Worm (Caenorhabditis elegans) whole organism, L2 larva: ENCODE results near the gene efhd-1.

Source experiments
- C34F6.9 ChIP-seq: fragments of 150-350 bp; optimal IDR thresholded peaks from 2 replicates; lab custom pipeline; 2014; ENCODE audit warnings: missing biosample characterization, missing genetic modification characterization
- R02D3.7 ChIP-seq: fragments of 150-350 bp; optimal IDR thresholded peaks from 2 replicates; lab custom pipeline; 2014; ENCODE audit warnings: missing biosample characterization, missing genetic modification characterization
- Y55F3AM.14 ChIP-seq: fragments of 200-800 bp; sonication (Bioruptor generic); optimal IDR thresholded peaks from 2 replicates; lab custom pipeline; 2018; ENCODE audit warnings: mild to moderate bottlenecking, missing genetic modification characterization, missing compliant biosample characterization
- ZK546.5 ChIP-seq: sonication (generic microtip); optimal IDR thresholded peaks from 2 replicates; lab custom pipeline; 2017; ENCODE audit warnings: missing biosample characterization, missing genetic modification characterization
- aly-2 ChIP-seq: fragments of 150-350 bp; optimal IDR thresholded peaks from 2 replicates; lab custom pipeline; 2014; ENCODE audit warnings: missing biosample characterization, missing genetic modification characterization
- ama-1 ChIP-seq: fragments of 150-350 bp; optimal IDR thresholded peaks from 2 replicates; lab custom pipeline; 2018; ENCODE audit warnings: inconsistent platforms
- blmp-1 ChIP-seq: sonication (generic microtip); optimal IDR thresholded peaks from 2 replicates; lab custom pipeline; 2017; ENCODE audit warnings: missing genetic modification characterization, mild to moderate bottlenecking, missing compliant biosample characterization, antibody characterized with exemption, moderate library complexity; ENCODE audit not compliant: insufficient read depth
- ceh-16 ChIP-seq: fragments of 150-350 bp; optimal IDR thresholded peaks from 2 replicates; lab custom pipeline; 2014; ENCODE audit warnings: missing biosample characterization, missing genetic modification characterization
- ceh-82 ChIP-seq: fragments of 150-350 bp; optimal IDR thresholded peaks from 2 replicates; lab custom pipeline; 2014; ENCODE audit warnings: missing biosample characterization, missing genetic modification characterization
- crh-2 ChIP-seq: sonication (generic microtip); optimal IDR thresholded peaks from 2 replicates; lab custom pipeline; 2017; ENCODE audit warnings: missing biosample characterization, missing genetic modification characterization
- egl-27 ChIP-seq: sonication (generic microtip); optimal IDR thresholded peaks from 3 replicates; lab custom pipeline; 2017; ENCODE audit warnings: missing biosample characterization, missing genetic modification reagents, missing genetic modification characterization
- elt-3 ChIP-seq: sonication (generic microtip); optimal IDR thresholded peaks from 2 replicates; lab custom pipeline; 2017; ENCODE audit warnings: missing biosample characterization, missing genetic modification characterization
- fos-1 ChIP-seq: fragments of 150-350 bp; optimal IDR thresholded peaks from 2 replicates; lab custom pipeline; 2014; ENCODE audit warnings: missing biosample characterization, missing genetic modification characterization
- gmeb-1 ChIP-seq: fragments of 150-350 bp; optimal IDR thresholded peaks from 2 replicates; lab custom pipeline; 2014; ENCODE audit warnings: missing biosample characterization, missing genetic modification characterization
- lin-11 ChIP-seq: fragments of 150-350 bp; sonication (generic microtip); optimal IDR thresholded peaks from 2 replicates; lab custom pipeline; 2014; ENCODE audit warnings: missing biosample characterization, missing genetic modification characterization, inconsistent platforms, mixed read lengths
- lin-13 ChIP-seq: fragments of 150-350 bp; optimal IDR thresholded peaks from 2 replicates; lab custom pipeline; 2014; ENCODE audit warnings: missing biosample characterization, missing genetic modification reagents, missing genetic modification characterization
- lsy-2 ChIP-seq, 2 experiments: fragments of 150-350 bp in 1 of 2; sonication (generic microtip) in 1 of 2; optimal IDR thresholded peaks; 2 replicates each; lab custom pipeline; 2014 to 2017; ENCODE audit warnings: missing biosample characterization in 2 of 2, missing genetic modification characterization in 2 of 2
- mab-5 ChIP-seq: fragments of 150-350 bp; optimal IDR thresholded peaks from 2 replicates; lab custom pipeline; 2014; ENCODE audit warnings: missing biosample characterization, missing genetic modification characterization
- mbf-1 ChIP-seq: sonication (generic microtip); optimal IDR thresholded peaks from 2 replicates; lab custom pipeline; 2017; ENCODE audit warnings: missing biosample characterization, missing genetic modification characterization
- nhr-11 ChIP-seq: fragments of 150-350 bp; optimal IDR thresholded peaks from 2 replicates; lab custom pipeline; 2014; ENCODE audit warnings: missing biosample characterization, missing genetic modification characterization
- nhr-21 ChIP-seq: fragments of 150-350 bp; optimal IDR thresholded peaks from 2 replicates; lab custom pipeline; 2014; ENCODE audit warnings: missing biosample characterization, missing genetic modification characterization
- nhr-23 ChIP-seq: fragments of 150-350 bp; optimal IDR thresholded peaks from 2 replicates; lab custom pipeline; 2014; ENCODE audit warnings: missing biosample characterization, missing genetic modification reagents, missing genetic modification characterization
- nhr-237 ChIP-seq: fragments of 150-350 bp; optimal IDR thresholded peaks from 2 replicates; lab custom pipeline; 2014; ENCODE audit warnings: missing biosample characterization, missing genetic modification characterization
- nhr-6 ChIP-seq: fragments of 150-350 bp; optimal IDR thresholded peaks from 2 replicates; lab custom pipeline; 2014; ENCODE audit warnings: missing biosample characterization, missing genetic modification characterization
- nhr-77 ChIP-seq: fragments of 150-350 bp; optimal IDR thresholded peaks from 2 replicates; lab custom pipeline; 2014; ENCODE audit warnings: missing biosample characterization, missing genetic modification characterization
- sem-4 ChIP-seq: fragments of 150-350 bp; optimal IDR thresholded peaks from 2 replicates; lab custom pipeline; 2014; ENCODE audit warnings: missing biosample characterization, missing genetic modification reagents, missing genetic modification characterization
- skn-1 ChIP-seq: sonication (generic microtip); optimal IDR thresholded peaks from 2 replicates; lab custom pipeline; 2017; ENCODE audit warnings: missing biosample characterization, missing genetic modification characterization
- sma-3 ChIP-seq: sonication (generic microtip); optimal IDR thresholded peaks from 2 replicates; lab custom pipeline; 2016; ENCODE audit warnings: missing genetic modification reagents, missing genetic modification characterization, missing compliant biosample characterization
- snpc-4 ChIP-seq: fragments of 150-350 bp; optimal IDR thresholded peaks from 2 replicates; lab custom pipeline; 2014; ENCODE audit warnings: missing biosample characterization, missing genetic modification characterization
- unc-55 ChIP-seq: fragments of 150-350 bp; sonication (generic microtip); optimal IDR thresholded peaks from 3 replicates; lab custom pipeline; 2014; ENCODE audit warnings: missing biosample characterization, missing genetic modification reagents, missing genetic modification characterization
- unc-62 ChIP-seq: fragments of 150-350 bp; optimal IDR thresholded peaks from 2 replicates; lab custom pipeline; 2014; ENCODE audit warnings: missing biosample characterization, missing genetic modification reagents, missing genetic modification characterization
- zag-1 ChIP-seq: fragments of 150-350 bp; optimal IDR thresholded peaks from 2 replicates; lab custom pipeline; 2014; ENCODE audit warnings: missing biosample characterization, missing genetic modification characterization
- ztf-11 ChIP-seq: sonication (generic microtip); optimal IDR thresholded peaks from 2 replicates; lab custom pipeline; 2017; ENCODE audit warnings: missing biosample characterization, missing genetic modification characterization
- ztf-4 ChIP-seq: fragments of 150-350 bp; optimal IDR thresholded peaks from 2 replicates; lab custom pipeline; 2014; ENCODE audit warnings: missing biosample characterization, missing genetic modification characterization

efhd-1 gene

DNA sequence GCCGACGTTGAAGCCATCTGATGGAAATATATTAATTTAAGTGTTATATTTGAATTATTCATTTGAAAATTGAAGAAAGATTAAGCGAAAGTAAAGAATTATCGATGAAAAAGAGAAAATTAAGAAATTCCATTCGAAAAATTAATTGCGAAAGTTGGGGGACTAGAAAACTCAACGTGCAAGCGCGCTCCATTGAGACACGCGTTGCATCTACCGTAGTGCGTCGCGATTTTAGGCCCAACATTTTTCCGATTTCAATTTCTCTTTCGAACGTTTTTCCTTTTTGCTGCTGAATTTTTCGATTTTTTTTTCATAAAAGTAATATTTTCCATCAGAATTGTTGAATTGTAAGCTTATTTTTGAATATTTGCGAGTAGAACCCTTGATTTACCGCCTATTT lies 24.3 kb upstream of the efhd-1 start, which contains the start of gene Y48B6A.1 (continued):
- TF ChIP-seq sem-4, result peak; percentile 79
- peak; percentile 82 for TF ChIP-seq mab-5 (tag; lab: Kevin White, UChicago)
- TF ChIP-seq nhr-23 (tag; lab: Kevin White, UChicago), result no peak

DNA sequence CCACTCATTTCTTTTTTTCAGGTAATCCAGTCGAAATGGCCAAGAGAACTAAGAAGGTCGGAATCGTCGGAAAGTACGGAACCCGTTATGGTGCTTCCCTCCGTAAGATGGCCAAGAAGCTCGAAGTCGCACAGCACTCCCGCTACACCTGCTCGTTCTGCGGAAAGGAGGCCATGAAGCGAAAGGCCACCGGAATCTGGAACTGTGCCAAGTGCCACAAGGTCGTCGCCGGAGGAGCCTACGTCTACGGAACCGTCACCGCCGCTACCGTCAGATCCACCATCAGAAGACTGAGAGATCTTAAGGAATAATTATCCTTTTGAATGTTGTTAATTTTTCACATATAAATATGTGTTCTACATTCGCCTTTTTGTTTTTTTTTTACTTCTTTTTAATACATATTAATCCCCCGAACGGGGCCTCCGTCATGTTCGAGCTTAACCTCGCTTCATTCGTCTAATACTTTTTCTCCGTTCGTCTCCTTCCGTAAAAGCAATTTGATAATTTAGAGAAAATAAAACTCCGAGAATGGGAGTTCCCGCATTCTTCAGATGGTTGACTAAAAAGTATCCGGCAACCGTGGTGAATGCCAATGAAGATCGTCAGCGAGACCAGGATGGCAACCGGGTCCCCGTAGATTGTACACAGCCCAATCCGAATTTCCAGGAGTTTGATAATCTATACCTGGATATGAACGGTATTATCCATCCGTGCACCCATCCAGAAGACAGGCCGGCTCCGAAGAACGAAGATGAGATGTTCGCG lies 23.2 kb upstream of the efhd-1 start, which contains the start of the genes rpl-43 and xrn-2:
TSS of gene rpl-43 (plus strand) at position 36 of the 765 bp plus-strand sequence.
TSS of gene xrn-2 (plus strand) at position 510 of the 765 bp plus-strand sequence.
- no peak for TF ChIP-seq unc-62

DNA sequence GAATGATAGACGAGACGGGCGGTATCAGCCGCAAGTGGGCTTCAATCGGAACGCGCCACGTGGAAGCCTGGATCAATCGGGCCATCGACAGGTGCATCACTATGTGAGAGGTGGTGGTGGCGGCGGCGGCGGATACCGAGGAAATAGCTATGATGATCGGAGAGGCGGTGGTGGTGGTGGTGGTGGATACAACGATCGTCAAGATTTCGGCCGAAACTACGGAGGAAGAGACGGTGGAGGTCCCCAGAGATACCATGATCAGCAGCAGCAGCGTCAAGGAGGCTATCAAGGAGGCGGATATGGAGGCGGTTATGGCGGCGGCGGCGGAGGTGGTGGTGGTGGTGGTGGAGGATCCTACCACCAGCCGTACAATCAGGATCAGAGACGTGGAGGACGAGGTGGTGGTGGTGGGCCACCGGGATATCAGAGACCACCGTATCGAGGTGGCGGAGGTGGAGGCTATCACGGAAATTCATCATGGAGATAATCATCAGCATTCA lies 13.1 kb upstream of the efhd-1 start:
- TF ChIP-seq ceh-16 (tag; lab: Kevin White, UChicago) (no peak), lin-11 (tag; lab: Kevin White, UChicago) (no peak), snpc-4 (tag; lab: Kevin White, UChicago) (no peak), nhr-11 (tag; lab: Kevin White, UChicago) (no peak), nhr-237 (no peak), aly-2 (tag; lab: Kevin White, UChicago) (no peak), ama-1 (no peak), lin-13 (no peak), elt-3 (tag; lab: Kevin White, UChicago) (no peak)

DNA sequence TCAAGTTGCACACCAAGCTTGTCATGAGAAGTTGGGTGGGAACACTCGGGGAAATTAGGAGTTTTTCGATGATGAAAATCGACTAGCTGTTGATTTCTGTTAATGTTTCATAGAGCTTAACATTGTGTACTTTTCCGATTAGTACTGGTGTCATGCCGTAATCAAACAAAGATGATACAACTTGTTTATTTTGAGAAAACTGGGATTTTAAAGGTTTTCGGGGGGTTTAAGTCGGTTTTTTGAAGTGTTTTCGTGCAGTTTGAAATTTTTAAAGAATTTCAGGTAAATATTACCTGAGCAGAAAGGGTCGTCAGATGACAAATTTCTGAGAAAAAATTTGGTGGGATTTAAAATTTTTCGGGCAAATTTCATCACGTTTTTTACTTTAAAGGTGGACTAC lies 7.1 kb upstream of the efhd-1 start, which contains the start of gene eat-2:
TSS of gene eat-2 (minus strand) at position 101 of the 400 bp plus-strand sequence.
- TF ChIP-seq lin-11 (tag; lab: Kevin White, UChicago) (no peak), Y55F3AM.14 (no peak), skn-1 (tag; lab: Kevin White, UChicago) (no peak), egl-27 (tag; lab: Kevin White, UChicago) (no peak), ZK546.5 (no peak), crh-2 (tag; lab: Kevin White, UChicago) (no peak), unc-55 (GFP tag; lab: Kevin White, UChicago) (no peak), nhr-21 (tag; lab: Kevin White, UChicago) (no peak), C34F6.9 (tag; lab: Kevin White, UChicago) (no peak), mbf-1 (tag; lab: Kevin White, UChicago) (no peak), blmp-1 (no peak), fos-1 (no peak), ceh-82 (tag; lab: Kevin White, UChicago) (no peak), ztf-11 (no peak), sma-3 (no peak), zag-1 (no peak), ztf-4 (no peak)
- TF ChIP-seq, all 48 proteins: peak for 0

DNA sequence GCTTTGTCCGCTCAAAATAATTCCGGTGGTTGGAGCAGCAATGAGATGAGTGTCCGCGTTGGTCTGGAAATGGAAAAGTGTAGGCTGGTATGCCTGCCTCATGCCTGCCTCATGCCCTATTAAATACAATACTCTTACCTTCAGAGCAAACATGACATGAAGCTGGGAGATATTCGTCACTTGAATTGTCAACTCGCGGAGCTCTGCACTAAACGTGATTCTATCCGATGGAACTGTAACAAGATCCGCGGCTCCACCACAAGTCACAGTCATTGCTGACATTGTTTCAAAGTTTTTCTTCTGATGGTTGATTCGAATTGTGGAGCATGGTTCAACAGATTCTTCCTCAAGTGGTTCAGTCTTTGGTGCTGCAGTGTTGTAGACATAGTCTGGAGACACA lies 5.4 kb upstream of the efhd-1 start:
- no peak for TF ChIP-seq gmeb-1 (tag; lab: Kevin White, UChicago)
- TF ChIP-seq ztf-11, result no peak
- no peak for TF ChIP-seq unc-62
- TF ChIP-seq R02D3.7 (tag; lab: Kevin White, UChicago), result no peak
- no peak for TF ChIP-seq lsy-2 (tag; optimal IDR thresholded peaks at IDR 0.05; lab: Kevin White, UChicago)
- TF ChIP-seq snpc-4 (tag; lab: Kevin White, UChicago), result no peak
- no peak for TF ChIP-seq lin-13
- no peak for TF ChIP-seq nhr-6 (tag; lab: Kevin White, UChicago)
- no peak for TF ChIP-seq ceh-16 (tag; lab: Kevin White, UChicago)
- no peak for TF ChIP-seq mab-5 (tag; lab: Kevin White, UChicago)
- no peak for TF ChIP-seq C34F6.9 (tag; lab: Kevin White, UChicago)
- TF ChIP-seq elt-3 (tag; lab: Kevin White, UChicago), result no peak
- no peak for TF ChIP-seq ZK546.5
- TF ChIP-seq fos-1, result no peak
- no peak for TF ChIP-seq nhr-77 (tag; lab: Kevin White, UChicago)
- no peak for TF ChIP-seq zag-1
